Worm (Caenorhabditis elegans): ENCODE data around the gene lfi-1.

DNA sequence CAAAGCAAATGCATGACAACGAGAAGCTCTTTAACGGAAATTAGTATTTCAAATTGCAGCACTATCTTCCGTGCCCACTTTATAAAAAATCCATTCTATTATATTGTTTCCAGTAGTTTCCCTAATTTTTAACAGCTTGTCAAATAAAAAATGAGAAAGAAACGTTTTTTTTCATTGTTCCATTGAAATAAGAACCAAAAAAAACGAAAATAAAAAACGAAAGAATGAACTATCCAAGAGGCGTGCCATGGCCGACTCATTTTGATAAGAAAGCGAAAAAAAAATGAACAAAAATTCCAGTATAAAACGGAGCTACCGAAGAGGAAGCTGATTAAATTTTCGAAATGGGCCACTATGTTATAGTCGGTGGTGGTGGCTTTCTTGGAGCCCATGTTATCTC lies 28.3 kb downstream of the lfi-1 start, which contains the start of gene hsd-2:
- no peak for TF ChIP-seq ama-1 (optimal IDR thresholded peaks at IDR 0.05)
- TF ChIP-seq unc-62 (GFP tag; optimal IDR thresholded peaks at IDR 0.05 in 1 of 2), result no peak
- TF ChIP-seq unc-62 (tag; optimal IDR thresholded peaks at IDR 0.05), result no peak
- no peak for TF ChIP-seq hmg-1.1 (GFP tag; IDR thresholded peaks at IDR 0.05)
- no peak for TF ChIP-seq nhr-28 (tag; optimal IDR thresholded peaks at IDR 0.05)
- TF ChIP-seq hlh-30 (tag; optimal IDR thresholded peaks at IDR 0.05; ENCODE audit: insufficient read depth), result no peak

All from whole organism, L4 larva.